Worm (Caenorhabditis elegans): Measurements from ENCODE around the gene srxa-14.
A peak's percentile ranks its signal among the peaks of the same experiment; 100 is the strongest.

- no peak for TF ChIP-seq lin-15B (tag; optimal IDR thresholded peaks at IDR 0.05)
- no peak for TF ChIP-seq nhr-20 (tag; optimal IDR thresholded peaks at IDR 0.05)
- no peak for TF ChIP-seq dsc-1 (tag; optimal IDR thresholded peaks at IDR 0.05)
- TF ChIP-seq C04F5.9 (tag; optimal IDR thresholded peaks at IDR 0.05): no peak
- TF ChIP-seq nhr-11 (tag; optimal IDR thresholded peaks at IDR 0.05): no peak
- no peak for TF ChIP-seq unc-86 (tag; optimal IDR thresholded peaks at IDR 0.05)
- no peak for TF ChIP-seq ces-1 (GFP tag; optimal IDR thresholded peaks at IDR 0.05)
- TF ChIP-seq efl-3 (GFP tag; optimal IDR thresholded peaks at IDR 0.05): no peak
- TF ChIP-seq ama-1 (optimal IDR thresholded peaks at IDR 0.05): no peak
- no peak for TF ChIP-seq sox-4 (tag; optimal IDR thresholded peaks at IDR 0.05)
- no peak for TF ChIP-seq mdl-1 (tag; optimal IDR thresholded peaks at IDR 0.05)
- peak; percentile 23 for TF ChIP-seq blmp-1 (tag; optimal IDR thresholded peaks at IDR 0.05)
- TF ChIP-seq elt-3 (tag; optimal IDR thresholded peaks at IDR 0.05): peak in 1 of 6 experiments; percentile 30
Observed at ce11 chrV:20648868-20649267, 9.5 kb downstream of the srxa-14 start.

All from whole organism, L1 larva.